Fruit fly (Drosophila melanogaster): ENCODE data around the gene CG43362.

CG43362 gene

dm6 chr2L:18319577-18320316, 28.5 kb upstream of the CG43362 start, which contains the start of gene Fas3 (continued):
- TF ChIP-seq CG6683 (GFP tag; optimal IDR thresholded peaks at IDR 0.05) (no peak), ci (GFP tag; IDR thresholded peaks at IDR 0.05) (peak; percentile 81), ab (GFP tag; optimal IDR thresholded peaks at IDR 0.05) (no peak), gcm2 (GFP tag; optimal IDR thresholded peaks at IDR 0.05) (no peak), CG2678 (tag; optimal IDR thresholded peaks at IDR 0.05) (peak; percentile 21), CoRest (tag; optimal IDR thresholded peaks at IDR 0.05) (no peak), bbx (GFP tag; IDR thresholded peaks at IDR 0.05; ENCODE audit: partially characterized antibody) (peak; percentile 67), Rx (GFP tag; IDR thresholded peaks at IDR 0.05) (no peak), gsb (GFP tag; IDR thresholded peaks at IDR 0.05) (no peak), CG5953 (GFP tag; IDR thresholded peaks at IDR 0.05) (no peak), CG6654 (GFP tag; optimal IDR thresholded peaks at IDR 0.05) (no peak), emc (GFP tag; optimal IDR thresholded peaks at IDR 0.05) (no peak), bowl (GFP tag; IDR thresholded peaks at IDR 0.05) (no peak), insv (GFP tag; optimal IDR thresholded peaks at IDR 0.05) (no peak), psq (GFP tag; optimal IDR thresholded peaks at IDR 0.05) (no peak), ttk (GFP tag; IDR thresholded peaks at IDR 0.05) (no peak), CG6254 (GFP tag; optimal IDR thresholded peaks at IDR 0.05) (no peak), CG34224 (GFP tag; IDR thresholded peaks at IDR 0.05; ENCODE audit: partially characterized antibody) (peak; percentile 68; the same call in 2 of the 3 replicates), H2.0 (GFP tag; IDR thresholded peaks at IDR 0.05) (no peak), Meics (GFP tag; optimal IDR thresholded peaks at IDR 0.05) (peak; percentile 17), CG34376 (GFP tag; optimal IDR thresholded peaks at IDR 0.05) (peak; percentile 47), CG13775 (GFP tag; optimal IDR thresholded peaks at IDR 0.05) (no peak), nerfin-2 (GFP tag; IDR thresholded peaks at IDR 0.05; ENCODE audit: partially characterized antibody) (no peak), CG18599 (GFP tag; optimal IDR thresholded peaks at IDR 0.05) (peak; percentile 64), Mad (GFP tag; optimal IDR thresholded peaks at IDR 0.05) (no peak), Side (GFP tag; optimal IDR thresholded peaks at IDR 0.05) (peak; percentile 50), CG2202 (tag; optimal IDR thresholded peaks at IDR 0.05) (no peak), gcm (GFP tag; optimal IDR thresholded peaks at IDR 0.05) (no peak), trh (GFP tag; optimal IDR thresholded peaks at IDR 0.05) (no peak), CG3281 (GFP tag; optimal IDR thresholded peaks at IDR 0.05) (peak; percentile 37), mam (GFP tag; optimal IDR thresholded peaks at IDR 0.05) (no peak), CG31365 (tag; optimal IDR thresholded peaks at IDR 0.05) (peak; percentile 21), inv (GFP tag; IDR thresholded peaks at IDR 0.05; ENCODE audit: partially characterized antibody) (no peak), CG11456 (GFP tag; IDR thresholded peaks at IDR 0.05) (no peak), vnd (GFP tag; IDR thresholded peaks at IDR 0.05; ENCODE audit: partially characterized antibody) (no peak), CG18764 (GFP tag; optimal IDR thresholded peaks at IDR 0.05) (no peak), CG8765 (GFP tag; IDR thresholded peaks at IDR 0.05) (no peak), Sry-β (GFP tag; optimal IDR thresholded peaks at IDR 0.05) (no peak), CG33557 (GFP tag; optimal IDR thresholded peaks at IDR 0.05) (peak; percentile 8), ken (GFP tag; IDR thresholded peaks at IDR 0.05) (no peak), Dad (GFP tag; optimal IDR thresholded peaks at IDR 0.05) (no peak), CkIIα-i1 (GFP tag; IDR thresholded peaks at IDR 0.05) (no peak), wek (GFP tag; optimal IDR thresholded peaks at IDR 0.05) (peak; percentile 51), gem (tag; optimal IDR thresholded peaks at IDR 0.05) (peak; percentile 33), unpg (GFP tag; optimal IDR thresholded peaks at IDR 0.05) (peak; percentile 25), sisA (GFP tag; IDR thresholded peaks at IDR 0.05) (no peak), CG12769 (tag; optimal IDR thresholded peaks at IDR 0.05) (peak; percentile 82), tio (GFP tag; optimal IDR thresholded peaks at IDR 0.05) (no peak), CG43689 (GFP tag; IDR thresholded peaks at IDR 0.05) (no peak), Kr (GFP tag; optimal IDR thresholded peaks at IDR 0.05) (no peak)
